Fruit fly (Drosophila melanogaster): ENCODE results near the gene CG32486.

Gene CG32486

dm6 chr3L:3096726-3097597, 26.3 kb upstream of the CG32486 start:
- TF ChIP-seq Opbp (GFP tag; IDR thresholded peaks at IDR 0.05; ENCODE audit: partially characterized antibody) (peak; percentile 46; the same call in 2 of the 3 replicates), CG42726 (GFP tag; IDR thresholded peaks at IDR 0.05; ENCODE audit: partially characterized antibody) (peak; percentile 65; the same call in 1 of the 2 replicates), sisA (GFP tag; IDR thresholded peaks at IDR 0.05) (no peak), CG16813 (GFP tag; IDR thresholded peaks at IDR 0.05; ENCODE audit: partially characterized antibody) (peak; percentile 73), gcm (GFP tag; optimal IDR thresholded peaks at IDR 0.05) (no peak), bbx (GFP tag; IDR thresholded peaks at IDR 0.05; ENCODE audit: partially characterized antibody) (peak; percentile 52), pros (GFP tag; optimal IDR thresholded peaks at IDR 0.05) (no peak), CG15269 (tag; optimal IDR thresholded peaks at IDR 0.05) (no peak), Asciz (GFP tag; optimal IDR thresholded peaks at IDR 0.05) (no peak), CG11560 (tag; IDR thresholded peaks at IDR 0.05) (no peak), rib (GFP tag; IDR thresholded peaks at IDR 0.05) (no peak), tll (GFP tag; optimal IDR thresholded peaks at IDR 0.05) (no peak), onecut (GFP tag; IDR thresholded peaks at IDR 0.05) (no peak), salm (tag; optimal IDR thresholded peaks at IDR 0.05) (no peak), CG14860 (GFP tag; IDR thresholded peaks at IDR 0.05; ENCODE audit: partially characterized antibody) (peak; percentile 54; the same call in 2 of the 3 replicates), tap (tag; optimal IDR thresholded peaks at IDR 0.05) (no peak), Scr (GFP tag; IDR thresholded peaks at IDR 0.05; ENCODE audit: partially characterized antibody) (peak; percentile 45), amos (GFP tag; IDR thresholded peaks at IDR 0.05; ENCODE audit: partially characterized antibody) (peak; percentile 71; the same call in 1 of the 2 replicates), cg (GFP tag; optimal IDR thresholded peaks at IDR 0.05) (no peak), Mad (GFP tag; optimal IDR thresholded peaks at IDR 0.05) (no peak), CG12071 (GFP tag; optimal IDR thresholded peaks at IDR 0.05) (no peak), Sox102F (GFP tag; optimal IDR thresholded peaks at IDR 0.05) (no peak), Dll (GFP tag; IDR thresholded peaks at IDR 0.05; ENCODE audit: partially characterized antibody) (peak; percentile 15; the same call in 1 of the 4 replicates), hb (GFP tag; IDR thresholded peaks at IDR 0.05; ENCODE audit: partially characterized antibody) (no peak), Atf3 (GFP tag; optimal IDR thresholded peaks at IDR 0.05) (no peak), Nf-YC (tag; optimal IDR thresholded peaks at IDR 0.05) (no peak), Bteb2 (GFP tag; optimal IDR thresholded peaks at IDR 0.05) (no peak), CG18476 (GFP tag; optimal IDR thresholded peaks at IDR 0.05) (no peak), wek (GFP tag; optimal IDR thresholded peaks at IDR 0.05) (no peak), sens (GFP tag) (peak; percentile 14), CG4617 (GFP tag; optimal IDR thresholded peaks at IDR 0.05; ENCODE audit: borderline replicate concordance) (no peak), Ada2b (GFP tag; IDR thresholded peaks at IDR 0.05) (no peak), ato (GFP tag; IDR thresholded peaks at IDR 0.05; ENCODE audit: partially characterized antibody) (peak; percentile 41), sqz (GFP tag; optimal IDR thresholded peaks at IDR 0.05) (peak; percentile 30), sr (GFP tag; IDR thresholded peaks at IDR 0.05) (peak; percentile 57; the same call in 1 of the 3 replicates), tna (GFP tag; IDR thresholded peaks at IDR 0.05; ENCODE audit: partially characterized antibody) (peak; percentile 61; the same call in 1 of the 2 replicates), CG6689 (GFP tag; IDR thresholded peaks at IDR 0.05) (no peak), CG7745 (tag; optimal IDR thresholded peaks at IDR 0.05) (no peak), Stat92E (GFP tag; optimal IDR thresholded peaks at IDR 0.05) (no peak), CG34224 (GFP tag; IDR thresholded peaks at IDR 0.05; ENCODE audit: partially characterized antibody) (peak; percentile 12; the same call in 1 of the 3 replicates), croc (GFP tag; conservative IDR thresholded peaks at IDR 0.05) (no peak), Nf-YB (GFP tag; optimal IDR thresholded peaks at IDR 0.05) (no peak), unc-4 (GFP tag; IDR thresholded peaks at IDR 0.05; ENCODE audit: partially characterized antibody) (0 out of 2 replicates have a peak, but pooled peaks have one; percentile 18), dan (GFP tag; IDR thresholded peaks at IDR 0.05) (no peak), CG12299 (tag; optimal IDR thresholded peaks at IDR 0.05) (no peak), CG6791 (GFP tag; IDR thresholded peaks at IDR 0.05; ENCODE audit: partially characterized antibody) (peak; percentile 75)

Measured in whole organism, embryonic.